Fruit fly (Drosophila melanogaster) whole organism, embryonic: ENCODE data around the gene Atu.

Experiments
- Abd-B ChIP-seq: fragments of 200-800 bp; sonication (Bioruptor generic); optimal IDR thresholded peaks from 2 replicates; lab custom pipeline; 2018; ENCODE audit warnings: missing biosample characterization, mild to moderate bottlenecking, missing genetic modification characterization, moderate library complexity
- CG10462 ChIP-seq: fragments of 200-800 bp; sonication (Bioruptor generic); optimal IDR thresholded peaks from 2 replicates; lab custom pipeline; 2016; ENCODE audit warnings: missing biosample characterization, missing genetic modification characterization
- CG15601 ChIP-seq: fragments of 200-800 bp; sonication (Bioruptor generic); optimal IDR thresholded peaks from 3 replicates; lab custom pipeline; 2019; ENCODE audit warnings: missing biosample characterization, mild to moderate bottlenecking, missing genetic modification characterization, moderate library complexity
- CG15696 ChIP-seq: fragments of 200-800 bp; sonication (Bioruptor generic); optimal IDR thresholded peaks from 2 replicates; lab custom pipeline; 2019; ENCODE audit warnings: missing biosample characterization, mild to moderate bottlenecking, missing genetic modification characterization, moderate library complexity
- CG1603 ChIP-seq: fragments of 200-800 bp; sonication (Bioruptor generic); optimal IDR thresholded peaks from 2 replicates; lab custom pipeline; 2019; ENCODE audit warnings: missing biosample characterization, mild to moderate bottlenecking, missing genetic modification characterization, moderate library complexity
- CG18599 ChIP-seq: fragments of 200-800 bp; sonication (Bioruptor generic); optimal IDR thresholded peaks from 3 replicates; lab custom pipeline; 2017; ENCODE audit warnings: missing biosample characterization, missing genetic modification characterization, mild to moderate bottlenecking, moderate library complexity, missing genetic modification reagents
- CG2199 ChIP-seq: fragments of 200-800 bp; sonication (Bioruptor generic); IDR thresholded peaks from 3 replicates; pipeline ENCODE4 v1.3.6; 2022; ENCODE audit warnings: missing biosample characterization, missing genetic modification characterization
- CG30431 ChIP-seq: fragments of 200-800 bp; sonication (Bioruptor generic); optimal IDR thresholded peaks from 2 replicates; lab custom pipeline; 2017; ENCODE audit warnings: missing biosample characterization, missing genetic modification characterization
- CG5245 ChIP-seq: fragments of 200-800 bp; sonication (Bioruptor generic); optimal IDR thresholded peaks from 3 replicates; lab custom pipeline; 2016; ENCODE audit warnings: missing biosample characterization, missing genetic modification characterization
- CG6683 ChIP-seq: fragments of 200-800 bp; sonication (Bioruptor generic); optimal IDR thresholded peaks from 2 replicates; lab custom pipeline; 2017; ENCODE audit warnings: missing biosample characterization, mild to moderate bottlenecking, missing genetic modification characterization, missing genetic modification reagents
- CG6689 ChIP-seq: fragments of 200-800 bp; sonication (Bioruptor generic); IDR thresholded peaks from 2 replicates; pipeline ENCODE4 v1.3.6; 2022; ENCODE audit warnings: missing biosample characterization, missing genetic modification characterization
- CG6791 ChIP-seq: fragments of 200-800 bp; sonication (Bioruptor generic); IDR thresholded peaks from 3 replicates; pipeline ENCODE4 v1.3.6; 2022; ENCODE audit warnings: missing biosample characterization, missing genetic modification characterization; ENCODE audit not compliant: partially characterized antibody
- CG9437 ChIP-seq: fragments of 200-800 bp; sonication (Bioruptor generic); optimal IDR thresholded peaks from 2 replicates; lab custom pipeline; 2018; ENCODE audit warnings: missing biosample characterization, mild to moderate bottlenecking, missing genetic modification characterization
- CG9797 ChIP-seq: fragments of 200-800 bp; sonication (Bioruptor generic); optimal IDR thresholded peaks from 3 replicates; lab custom pipeline; 2018; ENCODE audit warnings: missing biosample characterization, mild to moderate bottlenecking, missing genetic modification characterization
- Dll ChIP-seq: fragments of 200-800 bp; sonication (Bioruptor generic); IDR thresholded peaks from 4 replicates; pipeline ENCODE4 v1.3.6; 2022; ENCODE audit warnings: missing biosample characterization, missing genetic modification characterization; ENCODE audit not compliant: partially characterized antibody
- Dp ChIP-seq: fragments of 200-800 bp; sonication (Bioruptor generic); optimal IDR thresholded peaks from 2 replicates; lab custom pipeline; 2018; ENCODE audit warnings: missing biosample characterization, mild to moderate bottlenecking, missing genetic modification characterization, moderate library complexity
- Gug ChIP-seq: fragments of 200-800 bp; sonication (Bioruptor generic); IDR thresholded peaks from 4 replicates; pipeline ENCODE4 v1.3.6; 2022; ENCODE audit warnings: missing biosample characterization, missing genetic modification characterization
- H15 ChIP-seq: fragments of 200-800 bp; sonication (Bioruptor generic); IDR thresholded peaks from 3 replicates; pipeline ENCODE4 v1.3.6; 2022; ENCODE audit warnings: missing biosample characterization, missing genetic modification characterization
- HHEX ChIP-seq: fragments of 200-800 bp; sonication (Bioruptor generic); optimal IDR thresholded peaks from 3 replicates; lab custom pipeline; 2017; ENCODE audit warnings: missing biosample characterization, mild to moderate bottlenecking, missing genetic modification characterization, missing genetic modification reagents
- HmgD ChIP-seq: fragments of 200-800 bp; sonication (Bioruptor generic); optimal IDR thresholded peaks from 3 replicates; lab custom pipeline; 2016; ENCODE audit warnings: missing biosample characterization, missing genetic modification characterization
- Hr3 ChIP-seq: fragments of 200-800 bp; sonication (Bioruptor generic); optimal IDR thresholded peaks from 3 replicates; lab custom pipeline; 2016; ENCODE audit warnings: missing biosample characterization, missing genetic modification characterization
- Mad ChIP-seq: fragments of 200-800 bp; sonication (Bioruptor generic); optimal IDR thresholded peaks from 2 replicates; lab custom pipeline; 2016; ENCODE audit warnings: missing biosample characterization, missing genetic modification characterization
- PHDP ChIP-seq: fragments of 200-800 bp; sonication (Bioruptor generic); optimal IDR thresholded peaks from 3 replicates; lab custom pipeline; 2018; ENCODE audit warnings: missing biosample characterization, mild to moderate bottlenecking, missing genetic modification characterization, moderate library complexity
- Sox100B ChIP-seq: fragments of 200-800 bp; sonication (Bioruptor generic); optimal IDR thresholded peaks from 3 replicates; lab custom pipeline; 2018; ENCODE audit warnings: missing biosample characterization, mild to moderate bottlenecking, missing genetic modification characterization
- Spps ChIP-seq: fragments of 200-800 bp; sonication (Bioruptor generic); optimal IDR thresholded peaks from 2 replicates; lab custom pipeline; 2018; ENCODE audit warnings: missing biosample characterization, mild to moderate bottlenecking, missing genetic modification characterization
- Sry-δ ChIP-seq: fragments of 200-800 bp; sonication (Bioruptor generic); optimal IDR thresholded peaks from 2 replicates; lab custom pipeline; 2016; ENCODE audit warnings: missing biosample characterization, missing genetic modification characterization
- ac ChIP-seq: fragments of 200-800 bp; sonication (Bioruptor generic); optimal IDR thresholded peaks from 3 replicates; lab custom pipeline; 2017; ENCODE audit warnings: missing biosample characterization, mild to moderate bottlenecking, missing genetic modification characterization
- aop ChIP-seq: fragments of 200-800 bp; sonication (Bioruptor generic); IDR thresholded peaks from 2 replicates; pipeline ENCODE4 v1.3.6; 2022; ENCODE audit warnings: missing biosample characterization, missing genetic modification characterization
- ato ChIP-seq: fragments of 200-800 bp; sonication (Bioruptor generic); IDR thresholded peaks from 2 replicates; pipeline ENCODE4 v1.3.6; 2022; ENCODE audit warnings: missing biosample characterization, missing genetic modification characterization; ENCODE audit not compliant: partially characterized antibody
- bigmax ChIP-seq: fragments of 200-800 bp; sonication (Bioruptor generic); optimal IDR thresholded peaks from 2 replicates; lab custom pipeline; 2018; ENCODE audit warnings: missing biosample characterization, mild to moderate bottlenecking, missing genetic modification characterization
- croc ChIP-seq: fragments of 200-800 bp; sonication (Bioruptor generic); conservative IDR thresholded peaks from 3 replicates; pipeline ENCODE4 v1.3.6; 2022; ENCODE audit warnings: missing biosample characterization, missing genetic modification characterization
- en ChIP-seq: fragments of 200-800 bp; sonication (Bioruptor generic); optimal IDR thresholded peaks from 2 replicates; lab custom pipeline; 2016; ENCODE audit warnings: missing biosample characterization, missing genetic modification characterization
- ewg ChIP-seq: fragments of 200-800 bp; sonication (Bioruptor generic); optimal IDR thresholded peaks from 3 replicates; lab custom pipeline; 2017; ENCODE audit warnings: mild to moderate bottlenecking, missing biosample characterization, missing genetic modification reagents, missing genetic modification characterization
- gce ChIP-seq: fragments of 200-800 bp; sonication (Bioruptor generic); IDR thresholded peaks from 3 replicates; pipeline ENCODE4 v1.3.6; 2022; ENCODE audit warnings: missing biosample characterization, missing genetic modification characterization
- lmd ChIP-seq: fragments of 200-800 bp; sonication (Bioruptor generic); IDR thresholded peaks from 2 replicates; pipeline ENCODE4 v1.3.6; 2022; ENCODE audit warnings: missing biosample characterization, missing genetic modification characterization
- pnt ChIP-seq: fragments of 200-800 bp; sonication (Bioruptor generic); optimal IDR thresholded peaks from 3 replicates; lab custom pipeline; 2016; ENCODE audit warnings: missing biosample characterization, missing genetic modification characterization
- pros ChIP-seq: fragments of 200-800 bp; sonication (Bioruptor generic); optimal IDR thresholded peaks from 3 replicates; lab custom pipeline; 2019; ENCODE audit warnings: missing biosample characterization, mild to moderate bottlenecking, missing genetic modification characterization, moderate library complexity
- run ChIP-seq: fragments of 200-800 bp; sonication (Bioruptor generic); optimal IDR thresholded peaks from 3 replicates; lab custom pipeline; 2018; ENCODE audit warnings: missing biosample characterization, mild to moderate bottlenecking, missing genetic modification characterization
- scrt ChIP-seq: fragments of 200-800 bp; sonication (Bioruptor generic); optimal IDR thresholded peaks from 2 replicates; lab custom pipeline; 2018; ENCODE audit warnings: missing biosample characterization, mild to moderate bottlenecking, missing genetic modification characterization, moderate library complexity
- sisA ChIP-seq: fragments of 200-800 bp; sonication (Bioruptor generic); IDR thresholded peaks from 2 replicates; pipeline ENCODE4 v1.3.6; 2022; ENCODE audit warnings: missing biosample characterization, missing genetic modification characterization
- slbo ChIP-seq: fragments of 200-800 bp; sonication (Bioruptor generic); IDR thresholded peaks from 2 replicates; pipeline ENCODE4 v1.3.6; 2022; ENCODE audit warnings: missing biosample characterization, missing genetic modification characterization
- sob ChIP-seq: fragments of 200-800 bp; sonication (Bioruptor generic); IDR thresholded peaks from 2 replicates; pipeline ENCODE4 v1.3.6; 2022; ENCODE audit warnings: missing biosample characterization, missing genetic modification characterization
- ssp ChIP-seq: fragments of 200-800 bp; sonication (Bioruptor generic); IDR thresholded peaks from 2 replicates; pipeline ENCODE4 v1.3.6; 2022; ENCODE audit warnings: missing biosample characterization, missing genetic modification characterization
- tin ChIP-seq: fragments of 200-800 bp; sonication (Bioruptor generic); optimal IDR thresholded peaks from 3 replicates; lab custom pipeline; 2016; ENCODE audit warnings: missing biosample characterization, missing genetic modification characterization
- trem ChIP-seq: fragments of 200-800 bp; optimal IDR thresholded peaks from 3 replicates; lab custom pipeline; 2019; ENCODE audit warnings: missing biosample characterization, mild to moderate bottlenecking, missing genetic modification characterization, moderate library complexity
- unc-4 ChIP-seq: fragments of 200-800 bp; sonication (Bioruptor generic); IDR thresholded peaks from 2 replicates; pipeline ENCODE4 v1.3.6; 2022; ENCODE audit warnings: missing biosample characterization, missing genetic modification characterization; ENCODE audit not compliant: partially characterized antibody
- wor ChIP-seq: fragments of 200-800 bp; sonication (Bioruptor generic); IDR thresholded peaks from 2 replicates; pipeline ENCODE4 v1.3.6; 2022; ENCODE audit warnings: missing biosample characterization, missing genetic modification characterization
- zf30C ChIP-seq: fragments of 200-800 bp; sonication (Bioruptor generic); optimal IDR thresholded peaks from 3 replicates; lab custom pipeline; 2018; ENCODE audit warnings: missing biosample characterization, mild to moderate bottlenecking, missing genetic modification characterization

The Atu gene

DNA sequence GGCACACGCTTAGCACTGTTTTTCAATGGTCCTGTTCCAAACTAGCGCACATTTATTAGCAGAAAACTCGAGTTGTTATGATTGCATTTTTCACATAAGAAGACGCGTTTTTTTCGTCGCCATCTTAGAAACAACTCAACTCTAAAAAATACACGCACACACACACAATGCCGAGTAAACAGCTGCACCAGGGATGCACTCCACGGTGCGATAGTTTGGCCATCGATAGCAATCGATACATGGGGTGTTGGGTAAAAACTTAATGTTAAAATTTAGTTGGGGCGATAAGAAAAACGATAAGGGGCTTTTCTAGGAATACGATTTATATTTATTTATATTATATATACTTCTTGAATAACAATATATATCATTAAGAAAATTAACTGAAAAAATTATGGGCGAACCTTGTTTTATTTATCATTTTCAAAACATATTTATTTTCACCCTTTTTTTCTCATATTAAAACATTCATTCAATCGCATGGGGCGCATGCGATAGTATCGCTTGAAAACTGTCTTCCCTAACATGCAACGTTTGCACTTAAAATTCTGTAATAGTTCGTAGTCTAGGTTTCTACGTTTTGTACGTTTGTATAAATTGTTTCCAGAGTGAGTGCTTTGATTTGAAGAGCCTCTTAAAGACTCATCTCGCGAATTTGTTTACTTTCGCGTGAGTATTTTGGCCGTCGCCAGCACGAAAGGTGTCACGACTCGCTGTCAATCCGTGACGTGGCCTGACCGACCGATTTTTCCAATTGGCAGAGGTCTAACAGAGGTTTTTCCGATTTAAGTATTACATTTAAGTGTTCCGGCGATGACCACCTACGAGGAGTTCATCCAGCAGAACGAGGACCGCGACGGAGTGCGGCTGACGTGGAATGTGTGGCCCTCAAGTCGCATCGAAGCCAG, 35.7 kb downstream of the Atu start, which contains the start of the genes MTA1-like and Sec23 (continued):
- TF ChIP-seq pnt (no peak), croc (GFP tag; lab: Robert Waterston, UW) (no peak), trem (tag; lab: Kevin White, UChicago) (peak; percentile 75), Sry-δ (GFP tag; lab: Kevin White, UChicago) (peak; percentile 85), wor (GFP tag; lab: Robert Waterston, UW) (no peak), ac (no peak), scrt (GFP tag; lab: Kevin White, UChicago) (peak; percentile 31), CG6791 (peak; percentile 93), ssp (GFP tag; lab: Robert Waterston, UW) (peak; percentile 49; the same call in 1 of the 2 replicates), zf30C (GFP tag; lab: Kevin White, UChicago) (no peak), Mad (GFP tag; lab: Kevin White, UChicago) (no peak), CG5245 (GFP tag; lab: Kevin White, UChicago) (no peak), gce (GFP tag; lab: Robert Waterston, UW) (no peak), CG10462 (GFP tag; lab: Kevin White, UChicago) (peak; percentile 31), CG18599 (peak; percentile 38), PHDP (tag; lab: Kevin White, UChicago) (peak; percentile 48), CG6683 (GFP tag; lab: Kevin White, UChicago) (no peak), Dll (GFP tag; lab: Robert Waterston, UW) (peak; percentile 97), slbo (GFP tag; lab: Robert Waterston, UW) (peak; percentile 72), sob (GFP tag; lab: Robert Waterston, UW) (0 out of 2 replicates have a peak, but pooled peaks have one; percentile 33), HHEX (GFP tag; lab: Kevin White, UChicago) (no peak), bigmax (GFP tag; lab: Kevin White, UChicago) (no peak), en (GFP tag; lab: Kevin White, UChicago) (no peak), aop (GFP tag; lab: Robert Waterston, UW) (no peak), ato (peak; percentile 76), tin (GFP tag; lab: Kevin White, UChicago) (peak; percentile 57), lmd (GFP tag; lab: Robert Waterston, UW) (peak; percentile 44; the same call in 1 of the 2 replicates), ewg (peak; percentile 41), CG2199 (GFP tag; lab: Robert Waterston, UW) (no peak), Sox100B (GFP tag; lab: Kevin White, UChicago) (peak; percentile 67), Gug (GFP tag; lab: Robert Waterston, UW) (peak; percentile 73; the same call in 2 of the 4 replicates), run (tag; lab: Kevin White, UChicago) (no peak), Hr3 (peak; percentile 75), CG9797 (peak; percentile 35), unc-4 (GFP tag; lab: Robert Waterston, UW) (peak; percentile 92), Abd-B (peak; percentile 71), CG30431 (GFP tag; lab: Kevin White, UChicago) (no peak), H15 (GFP tag; lab: Robert Waterston, UW) (peak; percentile 17; the same call in 1 of the 3 replicates), CG1603 (peak; percentile 49), Dp (peak; percentile 5), pros (peak; percentile 97), CG6689 (GFP tag; lab: Robert Waterston, UW) (peak; percentile 77), Spps (tag; lab: Kevin White, UChicago) (no peak), CG15696 (tag; lab: Kevin White, UChicago) (peak; percentile 49), CG9437 (GFP tag; lab: Kevin White, UChicago) (peak; percentile 75), HmgD (GFP tag; lab: Kevin White, UChicago) (peak; percentile 14), sisA (peak; percentile 55), CG15601 (tag; lab: Kevin White, UChicago) (peak; percentile 64)
